Worm (Caenorhabditis elegans) whole organism, L4/young adult: ENCODE measurements around the gene gdh-1.

Experiments used
- W03F9.2 ChIP-seq: fragments of 150-350 bp; optimal IDR thresholded peaks from 2 replicates; lab custom pipeline; 2014; ENCODE audit warnings: missing biosample characterization, missing genetic modification characterization
- dao-5 ChIP-seq: sonication (generic microtip); optimal IDR thresholded peaks from 2 replicates; lab custom pipeline; 2016; ENCODE audit warnings: missing genotype, missing genetic modification characterization, moderate library complexity, missing compliant biosample characterization
- him-1 ChIP-seq: sonication (generic microtip); optimal IDR thresholded peaks from 2 replicates; lab custom pipeline; 2016; ENCODE audit warnings: missing genotype, missing genetic modification reagents, missing genetic modification characterization, missing compliant biosample characterization

ce11 chrIV:11914260-11914836 lies 38.7 kb upstream of the gdh-1 start:
- TF ChIP-seq him-1 (no peak), dao-5 (no peak), W03F9.2 (no peak)
